Fruit fly (Drosophila melanogaster) whole organism, embryonic: ENCODE measurements around the gene CG6511.

Experiments used
- Asciz ChIP-seq: fragments of 200-800 bp; sonication (Bioruptor generic); optimal IDR thresholded peaks from 2 replicates; lab custom pipeline; 2017; ENCODE audit warnings: missing biosample characterization, mild to moderate bottlenecking, missing genetic modification characterization, missing genetic modification reagents
- CG10147 ChIP-seq: fragments of 200-800 bp; sonication (Bioruptor generic); optimal IDR thresholded peaks from 2 replicates; lab custom pipeline; 2019; ENCODE audit warnings: missing biosample characterization, mild to moderate bottlenecking, missing genetic modification characterization, moderate library complexity
- CG10209 ChIP-seq: fragments of 200-800 bp; sonication (Bioruptor generic); optimal IDR thresholded peaks from 3 replicates; lab custom pipeline; 2017; ENCODE audit warnings: missing biosample characterization, mild to moderate bottlenecking, missing genetic modification characterization, missing genetic modification reagents
- CG10321 ChIP-seq: fragments of 200-800 bp; sonication (Bioruptor generic); IDR thresholded peaks from 2 replicates; pipeline ENCODE4 v1.3.6; 2022; ENCODE audit warnings: missing biosample characterization, missing genetic modification characterization
- CG10959 ChIP-seq: fragments of 200-800 bp; sonication (Bioruptor generic); IDR thresholded peaks from 2 replicates; pipeline ENCODE4 v1.3.6; 2022; ENCODE audit warnings: missing biosample characterization, missing genetic modification characterization
- CG1233 ChIP-seq: fragments of 200-800 bp; sonication (Bioruptor generic); optimal IDR thresholded peaks from 4 replicates; lab custom pipeline; 2018; ENCODE audit warnings: missing biosample characterization, mild to moderate bottlenecking, missing genetic modification characterization
- CG12659 ChIP-seq: fragments of 200-800 bp; sonication (Bioruptor generic); optimal IDR thresholded peaks from 3 replicates; lab custom pipeline; 2017; ENCODE audit warnings: mild to moderate bottlenecking, missing biosample characterization, missing genetic modification reagents, missing genetic modification characterization
- CG16779 ChIP-seq: fragments of 200-800 bp; sonication (Bioruptor generic); IDR thresholded peaks from 2 replicates; pipeline ENCODE4 v1.3.6; 2022; ENCODE audit warnings: missing biosample characterization, missing genetic modification characterization
- CG17361 ChIP-seq: fragments of 200-800 bp; sonication (Bioruptor generic); IDR thresholded peaks from 3 replicates; pipeline ENCODE4 v1.3.6; 2022; ENCODE audit warnings: missing biosample characterization, missing genetic modification characterization
- CG3407 ChIP-seq: fragments of 200-800 bp; sonication (Bioruptor generic); optimal IDR thresholded peaks from 2 replicates; lab custom pipeline; 2018; ENCODE audit warnings: missing biosample characterization, mild to moderate bottlenecking, missing genetic modification characterization
- CG4328 ChIP-seq: fragments of 200-800 bp; sonication (Bioruptor generic); optimal IDR thresholded peaks from 3 replicates; lab custom pipeline; 2017; ENCODE audit warnings: missing biosample characterization, missing genetic modification reagents, missing genetic modification characterization
- CG7928 ChIP-seq: fragments of 200-800 bp; sonication (Bioruptor generic); optimal IDR thresholded peaks from 2 replicates; lab custom pipeline; 2017; ENCODE audit warnings: missing biosample characterization, mild to moderate bottlenecking, missing genetic modification characterization
- CG8290 ChIP-seq, 3 experiments: fragments of 200-800 bp; sonication (Bioruptor generic); optimal IDR thresholded peaks; 2 replicates each; lab custom pipeline; 2016 to 2019; ENCODE audit warnings: missing biosample characterization in 3 of 3, missing genetic modification characterization in 3 of 3, mild to moderate bottlenecking in 2 of 3, moderate library complexity in 1 of 3
- CG8924 ChIP-seq: fragments of 200-800 bp; optimal IDR thresholded peaks from 3 replicates; lab custom pipeline; 2019; ENCODE audit warnings: missing biosample characterization, mild to moderate bottlenecking, missing genetic modification characterization, moderate library complexity
- CG8944 ChIP-seq: fragments of 200-800 bp; sonication (Bioruptor generic); optimal IDR thresholded peaks from 3 replicates; lab custom pipeline; 2016; ENCODE audit warnings: missing biosample characterization, missing genetic modification characterization
- CG9932 ChIP-seq: fragments of 200-800 bp; sonication (Bioruptor generic); IDR thresholded peaks from 2 replicates; pipeline ENCODE4 v1.3.6; 2022; ENCODE audit warnings: missing biosample characterization, missing genetic modification characterization
- Drgx ChIP-seq: fragments of 200-800 bp; sonication (Bioruptor generic); IDR thresholded peaks from 2 replicates; pipeline ENCODE4 v1.3.6; 2022; ENCODE audit warnings: missing biosample characterization, missing genetic modification characterization
- E2f1 ChIP-seq: fragments of 200-800 bp; sonication (Bioruptor generic); IDR thresholded peaks from 2 replicates; pipeline ENCODE4 v1.3.6; 2022; ENCODE audit warnings: missing biosample characterization, missing genetic modification characterization
- Lhr ChIP-seq: fragments of 200-800 bp; sonication (Bioruptor generic); optimal IDR thresholded peaks from 3 replicates; lab custom pipeline; 2017; ENCODE audit warnings: mild to moderate bottlenecking, missing biosample characterization, missing genetic modification reagents, missing genetic modification characterization
- Mes4 ChIP-seq: fragments of 200-800 bp; sonication (Bioruptor generic); optimal IDR thresholded peaks from 2 replicates; lab custom pipeline; 2016; ENCODE audit warnings: missing biosample characterization, missing genetic modification characterization
- NC2α ChIP-seq: fragments of 200-800 bp; sonication (Bioruptor generic); optimal IDR thresholded peaks from 2 replicates; lab custom pipeline; 2016; ENCODE audit warnings: missing biosample characterization, missing genetic modification characterization
- Opbp ChIP-seq: fragments of 200-800 bp; sonication (Bioruptor generic); IDR thresholded peaks from 3 replicates; pipeline ENCODE4 v1.3.6; 2022; ENCODE audit warnings: missing biosample characterization, missing genetic modification characterization; ENCODE audit not compliant: partially characterized antibody
- Poxn ChIP-seq: fragments of 200-800 bp; sonication (Bioruptor generic); IDR thresholded peaks from 2 replicates; pipeline ENCODE4 v1.3.6; 2022; ENCODE audit warnings: missing biosample characterization, missing genetic modification characterization
- Trl ChIP-seq, 3 experiments: fragments of >200 bp in 2 of 3; fragments of 200-800 bp in 1 of 3; sonication (Bioruptor generic) in 1 of 3; optimal IDR thresholded peaks; 2 replicates in 1 of 3; 3 replicates in 2 of 3; lab custom pipeline; 2016 to 2017; ENCODE audit warnings: missing biosample characterization in 1 of 3, missing genetic modification characterization in 1 of 3
- cad ChIP-seq: fragments of >200 bp; optimal IDR thresholded peaks from 2 replicates; lab custom pipeline; 2017; ENCODE audit warnings: missing biosample characterization, missing genetic modification characterization
- chm ChIP-seq: fragments of 200-800 bp; sonication (Bioruptor generic); IDR thresholded peaks from 2 replicates; pipeline ENCODE4 v1.3.6; 2022; ENCODE audit warnings: missing biosample characterization, missing genetic modification characterization
- chn ChIP-seq: fragments of 200-800 bp; sonication (Bioruptor generic); optimal IDR thresholded peaks from 2 replicates; lab custom pipeline; 2016; ENCODE audit warnings: missing biosample characterization, missing genetic modification characterization
- cwo ChIP-seq: fragments of 200-800 bp; sonication (Bioruptor generic); optimal IDR thresholded peaks from 3 replicates; lab custom pipeline; 2017; ENCODE audit warnings: missing biosample characterization, missing genetic modification characterization, mild to moderate bottlenecking, moderate library complexity, missing genetic modification reagents
- disco-r ChIP-seq: fragments of 200-800 bp; sonication (Bioruptor generic); optimal IDR thresholded peaks from 2 replicates; lab custom pipeline; 2016; ENCODE audit warnings: missing biosample characterization, missing genetic modification characterization
- dysf ChIP-seq: fragments of 200-800 bp; sonication (Bioruptor generic); IDR thresholded peaks from 3 replicates; pipeline ENCODE4 v1.3.6; 2022; ENCODE audit warnings: missing biosample characterization, missing genetic modification characterization
- eve ChIP-seq, 2 experiments: fragments of >200 bp; optimal IDR thresholded peaks; 2 replicates each; lab custom pipeline; 2017; ENCODE audit warnings: missing biosample characterization in 2 of 2, missing genetic modification characterization in 2 of 2
- fd102C ChIP-seq: fragments of 200-800 bp; sonication (Bioruptor generic); optimal IDR thresholded peaks from 2 replicates; lab custom pipeline; 2018; ENCODE audit warnings: missing biosample characterization, mild to moderate bottlenecking, missing genetic modification characterization, moderate library complexity
- ftz-f1 ChIP-seq: fragments of 200-800 bp; sonication (Bioruptor generic); optimal IDR thresholded peaks from 2 replicates; lab custom pipeline; 2016; ENCODE audit warnings: missing biosample characterization, missing genetic modification characterization
- gce ChIP-seq: fragments of 200-800 bp; sonication (Bioruptor generic); IDR thresholded peaks from 3 replicates; pipeline ENCODE4 v1.3.6; 2022; ENCODE audit warnings: missing biosample characterization, missing genetic modification characterization
- gcm ChIP-seq: fragments of 200-800 bp; sonication (Bioruptor generic); optimal IDR thresholded peaks from 2 replicates; lab custom pipeline; 2019; ENCODE audit warnings: missing biosample characterization, mild to moderate bottlenecking, missing genetic modification characterization, moderate library complexity
- gfzf ChIP-seq: fragments of 200-800 bp; sonication (Bioruptor generic); optimal IDR thresholded peaks from 2 replicates; lab custom pipeline; 2016; ENCODE audit warnings: missing biosample characterization, mild to moderate bottlenecking, missing genetic modification characterization, moderate library complexity
- hkb ChIP-seq, 2 experiments: fragments of 200-800 bp in 1 of 2; fragments of >200 bp in 1 of 2; sonication (Bioruptor generic) in 1 of 2; IDR thresholded peaks in 1 of 2; optimal IDR thresholded peaks in 1 of 2; 2 replicates each; pipeline versions ENCODE4 v1.3.6 to Lab custom; 2017 to 2022; ENCODE audit warnings: missing biosample characterization in 1 of 2, missing genetic modification characterization in 1 of 2
- insv ChIP-seq, 2 experiments: fragments of 200-800 bp; sonication (Bioruptor generic); optimal IDR thresholded peaks; 3 replicates each; lab custom pipeline; 2016 to 2018; ENCODE audit warnings: missing biosample characterization in 2 of 2, missing genetic modification characterization in 2 of 2
- lab ChIP-seq: fragments of 200-800 bp; sonication (Bioruptor generic); optimal IDR thresholded peaks from 3 replicates; lab custom pipeline; 2017; ENCODE audit warnings: missing biosample characterization, missing genetic modification characterization, mild to moderate bottlenecking, moderate library complexity, missing genetic modification reagents
- mirr ChIP-seq: fragments of 200-800 bp; sonication (Bioruptor generic); optimal IDR thresholded peaks from 3 replicates; lab custom pipeline; 2018; ENCODE audit warnings: missing biosample characterization, mild to moderate bottlenecking, missing genetic modification characterization
- nau ChIP-seq: fragments of 200-800 bp; sonication (Bioruptor generic); optimal IDR thresholded peaks from 3 replicates; lab custom pipeline; 2017; ENCODE audit warnings: missing biosample characterization, mild to moderate bottlenecking, missing genetic modification characterization, missing genetic modification reagents
- nom ChIP-seq: fragments of 200-800 bp; sonication (Bioruptor generic); optimal IDR thresholded peaks from 2 replicates; lab custom pipeline; 2017; ENCODE audit warnings: missing biosample characterization, missing genetic modification characterization, mild to moderate bottlenecking, moderate library complexity, missing genetic modification reagents
- pan ChIP-seq, 4 experiments: fragments of >200 bp in 3 of 4; fragments of 200-800 bp in 1 of 4; sonication (Bioruptor generic) in 1 of 4; optimal IDR thresholded peaks in 3 of 4; IDR thresholded peaks in 1 of 4; 2 replicates each; pipeline versions ENCODE4 v1.3.6 to Lab custom; 2017 to 2022; ENCODE audit warnings: missing biosample characterization in 2 of 4, missing genetic modification characterization in 2 of 4, mixed read lengths in 1 of 4
- rib ChIP-seq: fragments of 200-800 bp; sonication (Bioruptor generic); IDR thresholded peaks from 2 replicates; pipeline ENCODE4 v1.3.6; 2022; ENCODE audit warnings: missing biosample characterization, missing genetic modification characterization
- sens ChIP-seq: fragments of 200-800 bp; sonication (Bioruptor generic); peaks from one replicate; lab custom pipeline; 2016; ENCODE audit warnings: missing biosample characterization, missing genetic modification characterization
- sob ChIP-seq: fragments of 200-800 bp; sonication (Bioruptor generic); IDR thresholded peaks from 2 replicates; pipeline ENCODE4 v1.3.6; 2022; ENCODE audit warnings: missing biosample characterization, missing genetic modification characterization
- sr ChIP-seq: fragments of 200-800 bp; sonication (Bioruptor generic); IDR thresholded peaks from 3 replicates; pipeline ENCODE4 v1.3.6; 2022; ENCODE audit warnings: missing biosample characterization, missing genetic modification characterization
- tin ChIP-seq: fragments of 200-800 bp; sonication (Bioruptor generic); optimal IDR thresholded peaks from 3 replicates; lab custom pipeline; 2016; ENCODE audit warnings: missing biosample characterization, missing genetic modification characterization

CG6511 gene

DNA sequence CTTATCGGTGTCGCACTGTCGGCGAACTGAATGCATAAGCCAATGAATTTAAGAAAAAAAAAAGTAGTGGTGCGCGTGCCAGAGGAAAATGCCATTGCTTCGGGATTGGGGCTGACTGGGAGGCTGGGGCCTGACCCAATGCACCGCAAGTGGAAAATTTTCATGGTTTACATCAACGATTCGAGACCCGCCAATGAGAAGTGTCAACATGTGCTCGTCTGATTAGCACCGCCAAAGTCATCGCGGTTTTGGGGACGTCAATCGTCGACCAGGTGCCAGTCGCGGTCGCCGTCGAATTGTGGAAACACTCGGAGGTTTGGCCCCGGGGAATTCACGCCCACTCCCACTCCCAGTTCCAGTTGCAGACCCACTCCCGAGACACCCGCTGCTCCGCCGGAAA is 37.4 kb upstream of the CG6511 start:
- 0 out of 2 replicates have a peak, but pooled peaks have one; percentile 24 for TF ChIP-seq CG16779 (GFP tag; lab: Robert Waterston, UW)
- TF ChIP-seq eve (GFP tag; optimal IDR thresholded peaks at IDR 0.05; lab: Kevin White, UChicago) = no peak
- TF ChIP-seq sob = 0 out of 2 replicates have a peak, but pooled peaks have one; percentile 35
- TF ChIP-seq insv (GFP tag; optimal IDR thresholded peaks at IDR 0.05; lab: Kevin White, UChicago) = no peak
- no peak for TF ChIP-seq gcm
- peak; percentile 27 for TF ChIP-seq CG7928
- peak; percentile 66 for TF ChIP-seq nau (GFP tag; lab: Kevin White, UChicago)
- TF ChIP-seq disco-r (GFP tag; lab: Kevin White, UChicago) = no peak
- no peak for TF ChIP-seq ftz-f1 (GFP tag; lab: Kevin White, UChicago)
- no peak for TF ChIP-seq Drgx (GFP tag; lab: Robert Waterston, UW)
- no peak for TF ChIP-seq CG8924 (tag; lab: Kevin White, UChicago)
- 0 out of 2 replicates have a peak, but pooled peaks have one; percentile 26 for TF ChIP-seq CG10321 (GFP tag; lab: Robert Waterston, UW)
- TF ChIP-seq rib = 0 out of 2 replicates have a peak, but pooled peaks have one; percentile 35
- no peak for TF ChIP-seq hkb (optimal IDR thresholded peaks at IDR 0.05; lab: Kevin White, UChicago)
- TF ChIP-seq hkb (GFP tag; IDR thresholded peaks at IDR 0.05; lab: Robert Waterston, UW) = 0 out of 2 replicates have a peak, but pooled peaks have one; percentile 29
- TF ChIP-seq CG4328 (GFP tag; lab: Kevin White, UChicago) = peak; percentile 56
- peak; percentile 50 for TF ChIP-seq cwo (GFP tag; lab: Kevin White, UChicago)
- TF ChIP-seq CG3407 = peak; percentile 54
- TF ChIP-seq sr (GFP tag; lab: Robert Waterston, UW) = 0 out of 3 replicates have a peak, but pooled peaks have one; percentile 8
- TF ChIP-seq CG8944 (GFP tag; lab: Kevin White, UChicago) = no peak
- peak; percentile 6 for TF ChIP-seq CG1233 (GFP tag; lab: Kevin White, UChicago)
- no peak for TF ChIP-seq chn
- no peak for TF ChIP-seq fd102C (GFP tag; lab: Kevin White, UChicago)
- TF ChIP-seq NC2α (GFP tag; lab: Kevin White, UChicago) = no peak
- no peak for TF ChIP-seq cad (GFP tag; lab: Kevin White, UChicago)
- TF ChIP-seq pan (optimal IDR thresholded peaks at IDR 0.05; lab: Kevin White, UChicago) = no peak
- no peak for TF ChIP-seq pan (GFP tag; optimal IDR thresholded peaks at IDR 0.05 in 1 of 2, IDR thresholded peaks at IDR 0.05 in 1 of 2)
- TF ChIP-seq CG9932 (GFP tag; lab: Robert Waterston, UW) = peak; percentile 43; the same call in 1 of the 2 replicates
- TF ChIP-seq sens (GFP tag; lab: Kevin White, UChicago) = no peak
- peak; percentile 12 for TF ChIP-seq CG12659 (GFP tag; lab: Kevin White, UChicago)
- no peak for TF ChIP-seq Mes4 (GFP tag; lab: Kevin White, UChicago)
- peak; percentile 53 for TF ChIP-seq CG10209
- peak; percentile 71 for TF ChIP-seq lab (GFP tag; lab: Kevin White, UChicago)
- TF ChIP-seq Poxn (GFP tag; lab: Robert Waterston, UW) = no peak
- TF ChIP-seq gfzf (GFP tag; lab: Kevin White, UChicago) = no peak
- no peak for TF ChIP-seq Opbp (GFP tag; lab: Robert Waterston, UW)
- 0 out of 3 replicates have a peak, but pooled peaks have one; percentile 28 for TF ChIP-seq gce
- TF ChIP-seq E2f1 = no peak
- TF ChIP-seq CG8290 (GFP tag; optimal IDR thresholded peaks at IDR 0.05; lab: Kevin White, UChicago) = no peak
- peak in 1 of 2 experiments; percentile 59 for TF ChIP-seq CG8290 (tag; optimal IDR thresholded peaks at IDR 0.05; lab: Kevin White, UChicago)
- no peak for TF ChIP-seq CG17361
- peak; percentile 2 for TF ChIP-seq mirr (GFP tag; lab: Kevin White, UChicago)
- TF ChIP-seq nom (GFP tag; lab: Kevin White, UChicago) = no peak
- peak; percentile 4 for TF ChIP-seq Lhr
- no peak for TF ChIP-seq CG10959
- peak; percentile 7 for TF ChIP-seq Asciz (GFP tag; lab: Kevin White, UChicago)
- no peak for TF ChIP-seq dysf (GFP tag; lab: Robert Waterston, UW)
- TF ChIP-seq tin (GFP tag; lab: Kevin White, UChicago) = no peak
- TF ChIP-seq Trl (optimal IDR thresholded peaks at IDR 0.05; lab: Kevin White, UChicago) = no peak
- no peak for TF ChIP-seq Trl (GFP tag; optimal IDR thresholded peaks at IDR 0.05; lab: Kevin White, UChicago)
- no peak for TF ChIP-seq chm
- no peak for TF ChIP-seq CG10147 (GFP tag; lab: Kevin White, UChicago)
